Fruit fly (Drosophila melanogaster) whole organism, wandering third instar larva: Measurements from ENCODE around the gene sif.
A peak's percentile ranks its signal among the peaks of the same experiment; 100 is the strongest.

Experiments
- Abd-B ChIP-seq: fragments of >200 bp; optimal IDR thresholded peaks from 2 replicates; lab custom pipeline; 2017; ENCODE audit warnings: missing biosample characterization, missing genetic modification characterization
- CrebA ChIP-seq: fragments of 200-800 bp; sonication (Bioruptor generic); optimal IDR thresholded peaks from 2 replicates; lab custom pipeline; 2016; ENCODE audit warnings: missing biosample characterization, mild to moderate bottlenecking, missing genetic modification characterization, borderline replicate concordance
- Hr78 ChIP-seq: fragments of >200 bp; optimal IDR thresholded peaks from 2 replicates; lab custom pipeline; 2017; ENCODE audit warnings: missing biosample characterization, missing genetic modification characterization
- Sp1 ChIP-seq: fragments of 200-800 bp; sonication (Bioruptor generic); optimal IDR thresholded peaks from 3 replicates; lab custom pipeline; 2019; ENCODE audit warnings: missing biosample characterization, mild to moderate bottlenecking, missing genetic modification characterization, moderate library complexity
- sv ChIP-seq: fragments of 200-800 bp; sonication (Bioruptor generic); optimal IDR thresholded peaks from 3 replicates; lab custom pipeline; 2016; ENCODE audit warnings: missing biosample characterization, missing genetic modification characterization

dm6 chr3L:5621908-5622307, 35.8 kb upstream of the sif start:
- TF ChIP-seq Sp1 (GFP tag; lab: Kevin White, UChicago) (peak; percentile 0), CrebA (peak; percentile 40), Abd-B (GFP tag; lab: Kevin White, UChicago) (no peak), sv (GFP tag; lab: Kevin White, UChicago) (no peak), Hr78 (GFP tag; lab: Kevin White, UChicago) (no peak)
